Worm (Caenorhabditis elegans) whole organism, L3 larva: ENCODE measurements around the gene ZK632.4.

Experiments used
- daf-12 ChIP-seq: fragments of 150-350 bp; optimal IDR thresholded peaks from 2 replicates; lab custom pipeline; 2014; ENCODE audit warnings: missing biosample characterization, missing genetic modification reagents, missing genetic modification characterization
- fkh-10 ChIP-seq: sonication (generic microtip); optimal IDR thresholded peaks from 2 replicates; lab custom pipeline; 2017; ENCODE audit warnings: missing biosample characterization, missing genetic modification reagents, missing genetic modification characterization
- lin-39 ChIP-seq: fragments of 150-350 bp; optimal IDR thresholded peaks from 2 replicates; lab custom pipeline; 2018; ENCODE audit warnings: missing biosample characterization, missing genetic modification reagents, missing genetic modification characterization

DNA sequence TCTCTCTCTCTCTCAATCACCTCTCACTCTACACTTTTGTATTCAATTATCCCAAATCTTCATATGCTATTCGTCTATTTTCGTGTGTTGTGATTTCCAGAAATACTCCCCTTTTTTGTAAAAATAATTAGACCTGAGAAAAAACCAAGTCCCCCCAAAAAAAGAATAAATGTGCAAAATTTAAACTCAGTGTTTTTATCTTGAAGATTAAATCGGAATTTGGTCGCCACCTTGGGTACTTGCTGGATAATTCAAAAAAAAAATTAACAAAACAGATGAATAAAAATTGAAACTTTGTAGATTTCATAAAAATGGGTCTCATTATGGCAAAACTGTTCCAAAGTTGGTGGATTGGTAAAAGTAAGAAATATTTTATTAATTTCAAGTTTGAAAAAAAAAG lies 15.7 kb upstream of the ZK632.4 start, which contains the start of gene arl-5:
- no peak for TF ChIP-seq daf-12
- TF ChIP-seq lin-39 (tag; lab: Kevin White, UChicago) = no peak
- no peak for TF ChIP-seq fkh-10 (GFP tag; lab: Kevin White, UChicago)
